Worm (Caenorhabditis elegans) whole organism, late embryonic: ENCODE data around the gene erg-28.

Source experiments
- ceh-6 ChIP-seq: fragments of 200-800 bp; sonication (Bioruptor generic); optimal IDR thresholded peaks from 2 replicates; lab custom pipeline; 2018; ENCODE audit warnings: mild to moderate bottlenecking, missing genetic modification characterization, missing compliant biosample characterization
- elt-2 ChIP-seq: sonication (generic microtip); optimal IDR thresholded peaks from 2 replicates; lab custom pipeline; 2016; ENCODE audit warnings: missing genetic modification reagents, missing genetic modification characterization, missing compliant biosample characterization
- hlh-30 ChIP-seq: sonication (generic microtip); optimal IDR thresholded peaks from 2 replicates; lab custom pipeline; 2017; ENCODE audit warnings: antibody characterized with exemption, missing genetic modification characterization, missing compliant biosample characterization; ENCODE audit not compliant: insufficient read depth
- nhr-11 ChIP-seq: fragments of 150-350 bp; optimal IDR thresholded peaks from 2 replicates; lab custom pipeline; 2014; ENCODE audit warnings: missing biosample characterization, missing genetic modification characterization
- sox-4 ChIP-seq: sonication (generic microtip); optimal IDR thresholded peaks from 2 replicates; lab custom pipeline; 2017; ENCODE audit warnings: mild to moderate bottlenecking, missing genetic modification characterization, inconsistent platforms, missing compliant biosample characterization
- ztf-16 ChIP-seq: sonication (generic microtip); optimal IDR thresholded peaks from 2 replicates; lab custom pipeline; 2017; ENCODE audit warnings: missing genetic modification characterization, missing compliant biosample characterization

DNA sequence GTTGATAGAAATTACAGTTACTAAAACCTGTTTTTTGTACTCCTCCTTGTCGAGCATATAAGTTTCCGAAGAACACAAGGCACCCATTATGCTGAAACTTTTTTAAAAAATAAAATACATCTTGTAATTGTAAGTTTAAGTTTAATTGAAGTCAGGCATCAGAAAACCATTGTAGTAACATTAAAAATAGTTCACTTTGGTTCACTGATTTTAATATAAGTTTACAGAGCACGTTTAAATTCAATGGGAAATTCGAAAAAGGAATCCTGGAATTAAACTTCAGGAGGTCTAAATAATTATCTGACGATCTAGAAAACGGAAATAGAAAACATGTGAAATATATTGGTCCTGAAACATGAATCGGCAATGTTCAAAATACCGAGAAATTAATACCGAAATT, 33.2 kb downstream of the erg-28 start, which contains the start of gene gpa-8:
- TF ChIP-seq ztf-16 (tag; lab: Kevin White, UChicago) (no peak), sox-4 (tag; lab: Kevin White, UChicago) (no peak), ceh-6 (GFP tag; lab: Kevin White, UChicago) (no peak), elt-2 (no peak), hlh-30 (tag; lab: Kevin White, UChicago) (no peak), nhr-11 (tag; lab: Kevin White, UChicago) (no peak)
